Fruit fly (Drosophila melanogaster): ENCODE data around the gene CG15023.

dm6 chr3L:4482509-4482908 lies 21.2 kb upstream of the CG15023 start, which contains the start of gene CG11350:
- TF ChIP-seq CG32121 (GFP tag; IDR thresholded peaks at IDR 0.05) (no peak), Pif1B (GFP tag; optimal IDR thresholded peaks at IDR 0.05) (no peak), CG15710 (tag; optimal IDR thresholded peaks at IDR 0.05) (no peak), gl (tag; optimal IDR thresholded peaks at IDR 0.05) (no peak), CG9948 (tag; optimal IDR thresholded peaks at IDR 0.05) (no peak), Snoo (tag; optimal IDR thresholded peaks at IDR 0.05) (no peak)

Data from whole organism, pupa.